Fruit fly (Drosophila melanogaster) S2 (cell line): ENCODE measurements around the gene CG5390.

Source experiments
- CG8478 ChIP-seq: fragments of >200 bp; optimal IDR thresholded peaks from 2 replicates; lab custom pipeline; 2018
- CTCF ChIP-seq, 2 experiments: fragments of >200 bp; optimal IDR thresholded peaks; 2 replicates each; lab custom pipeline; 2018

DNA sequence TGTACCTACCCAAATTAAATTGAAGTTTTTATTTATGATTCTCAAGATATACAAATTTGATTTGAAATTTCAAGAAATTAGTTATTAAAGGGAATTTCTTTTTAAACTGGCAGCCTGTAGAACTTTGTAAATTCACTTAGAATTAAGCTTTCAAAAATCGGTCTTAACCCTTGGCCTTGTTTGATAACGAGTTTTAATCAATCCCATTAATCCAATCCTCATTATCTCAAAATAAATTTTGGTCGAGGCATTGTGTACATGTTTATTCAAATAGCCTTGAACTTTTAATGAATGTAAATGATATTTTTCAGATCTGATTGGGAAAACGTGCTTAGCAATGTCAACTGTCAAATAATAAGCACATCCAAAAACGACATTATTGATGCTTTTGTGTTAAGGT is 33.4 kb upstream of the CG5390 start:
- TF ChIP-seq CG8478 (lab: Kevin White, UChicago) (no peak), CTCF (optimal IDR thresholded peaks at IDR 0.05; lab: Kevin White, UChicago) (no peak)
